Fruit fly (Drosophila melanogaster) whole organism, prepupa: Measurements from ENCODE around the gene CG11374.

ENCODE experiments used
- Blimp-1 ChIP-seq: fragments of 200-800 bp; sonication (Bioruptor generic); optimal IDR thresholded peaks from 3 replicates; lab custom pipeline; 2017; ENCODE audit warnings: missing biosample characterization, missing genetic modification characterization, mild to moderate bottlenecking, moderate library complexity, missing genetic modification reagents
- CG10631 ChIP-seq: fragments of 200-800 bp; sonication (Bioruptor generic); optimal IDR thresholded peaks from 2 replicates; lab custom pipeline; 2016; ENCODE audit warnings: missing biosample characterization, missing genetic modification characterization
- CG11294 ChIP-seq: fragments of 200-800 bp; sonication (Bioruptor generic); IDR thresholded peaks from 2 replicates; pipeline ENCODE4 v1.3.6; 2022; ENCODE audit warnings: missing biosample characterization, missing genetic modification characterization
- CG11762 ChIP-seq: fragments of 200-800 bp; sonication (Bioruptor generic); optimal IDR thresholded peaks from 3 replicates; lab custom pipeline; 2016; ENCODE audit warnings: missing biosample characterization, missing genetic modification characterization; ENCODE audit not compliant: insufficient read depth
- CG11902 ChIP-seq: fragments of 200-800 bp; sonication (Bioruptor generic); optimal IDR thresholded peaks from 3 replicates; lab custom pipeline; 2016; ENCODE audit warnings: missing biosample characterization, missing genetic modification characterization
- CG15336 ChIP-seq: fragments of 200-800 bp; sonication (Bioruptor generic); IDR thresholded peaks from 2 replicates; pipeline ENCODE4 v1.3.6; 2022; ENCODE audit warnings: missing biosample characterization, missing genetic modification characterization
- CG1621 ChIP-seq: fragments of 200-800 bp; sonication (Bioruptor generic); optimal IDR thresholded peaks from 3 replicates; lab custom pipeline; 2018; ENCODE audit warnings: missing biosample characterization, mild to moderate bottlenecking, missing genetic modification characterization
- CG16779 ChIP-seq: fragments of 200-800 bp; sonication (Bioruptor generic); optimal IDR thresholded peaks from 3 replicates; lab custom pipeline; 2017; ENCODE audit warnings: missing biosample characterization, mild to moderate bottlenecking, missing genetic modification characterization
- CG3032 ChIP-seq: fragments of 200-800 bp; optimal IDR thresholded peaks from 2 replicates; lab custom pipeline; 2019; ENCODE audit warnings: missing biosample characterization, mild to moderate bottlenecking, missing genetic modification characterization, moderate library complexity
- CG31627 ChIP-seq: fragments of 200-800 bp; sonication (Bioruptor generic); optimal IDR thresholded peaks from 3 replicates; lab custom pipeline; 2016; ENCODE audit warnings: missing biosample characterization, missing genetic modification characterization
- CG32006 ChIP-seq: fragments of 200-800 bp; sonication (Bioruptor generic); optimal IDR thresholded peaks from 3 replicates; lab custom pipeline; 2017; ENCODE audit warnings: missing biosample characterization, mild to moderate bottlenecking, missing genetic modification characterization
- CG34406 ChIP-seq: fragments of 200-800 bp; sonication (Bioruptor generic); optimal IDR thresholded peaks from 3 replicates; lab custom pipeline; 2016; ENCODE audit warnings: missing biosample characterization, missing genetic modification characterization
- CG3919 ChIP-seq: fragments of 200-800 bp; sonication (Bioruptor generic); optimal IDR thresholded peaks from 3 replicates; lab custom pipeline; 2016; ENCODE audit warnings: missing biosample characterization, missing genetic modification characterization
- CG4318 ChIP-seq: fragments of 200-800 bp; sonication (Bioruptor generic); optimal IDR thresholded peaks from 3 replicates; lab custom pipeline; 2017; ENCODE audit warnings: missing biosample characterization, mild to moderate bottlenecking, missing genetic modification characterization
- CG6163 ChIP-seq: fragments of 200-800 bp; sonication (Bioruptor generic); IDR thresholded peaks from 3 replicates; pipeline ENCODE4 v1.3.6; 2022; ENCODE audit warnings: missing biosample characterization, missing genetic modification characterization
- CG6276 ChIP-seq: fragments of 200-800 bp; sonication (Bioruptor generic); optimal IDR thresholded peaks from 2 replicates; lab custom pipeline; 2017; ENCODE audit warnings: missing biosample characterization, mild to moderate bottlenecking, missing genetic modification characterization
- CG6792 ChIP-seq: fragments of 200-800 bp; sonication (Bioruptor generic); optimal IDR thresholded peaks from 3 replicates; lab custom pipeline; 2016; ENCODE audit warnings: missing biosample characterization, missing genetic modification characterization
- CG6854 ChIP-seq: fragments of 200-800 bp; sonication (Bioruptor generic); optimal IDR thresholded peaks from 2 replicates; lab custom pipeline; 2017; ENCODE audit warnings: missing biosample characterization, mild to moderate bottlenecking, missing genetic modification characterization
- CG7368 ChIP-seq: fragments of 200-800 bp; sonication (Bioruptor generic); optimal IDR thresholded peaks from 3 replicates; lab custom pipeline; 2016; ENCODE audit warnings: missing biosample characterization, missing genetic modification characterization
- CG8119 ChIP-seq: fragments of 200-800 bp; sonication (Bioruptor generic); IDR thresholded peaks from 3 replicates; pipeline ENCODE4 v1.3.6; 2022; ENCODE audit warnings: missing biosample characterization, missing genetic modification characterization
- CG8319 ChIP-seq: fragments of 200-800 bp; sonication (Bioruptor generic); optimal IDR thresholded peaks from 3 replicates; lab custom pipeline; 2016; ENCODE audit warnings: missing biosample characterization, missing genetic modification characterization
- CG8632 ChIP-seq: fragments of 200-800 bp; sonication (Bioruptor generic); optimal IDR thresholded peaks from 3 replicates; lab custom pipeline; 2016; ENCODE audit warnings: missing biosample characterization, missing genetic modification characterization
- CG9139 ChIP-seq: fragments of 200-800 bp; sonication (Bioruptor generic); optimal IDR thresholded peaks from 3 replicates; lab custom pipeline; 2017; ENCODE audit warnings: missing biosample characterization, mild to moderate bottlenecking, missing genetic modification characterization
- Eip93F ChIP-seq: fragments of 200-800 bp; sonication (Bioruptor generic); optimal IDR thresholded peaks from 2 replicates; lab custom pipeline; 2016; ENCODE audit warnings: missing biosample characterization, mild to moderate bottlenecking, missing genetic modification characterization
- Ets21C ChIP-seq: fragments of 200-800 bp; sonication (Bioruptor generic); optimal IDR thresholded peaks from 3 replicates; lab custom pipeline; 2016; ENCODE audit warnings: missing biosample characterization, missing genetic modification characterization
- Gug ChIP-seq: fragments of 200-800 bp; sonication (Bioruptor generic); IDR thresholded peaks from 2 replicates; pipeline ENCODE4 v1.3.6; 2022; ENCODE audit warnings: missing biosample characterization, missing genetic modification characterization
- Hr39 ChIP-seq: fragments of 200-800 bp; sonication (Bioruptor generic); optimal IDR thresholded peaks from 2 replicates; lab custom pipeline; 2016; ENCODE audit warnings: missing biosample characterization, missing genetic modification characterization
- Hr4 ChIP-seq: fragments of 200-800 bp; sonication (Bioruptor generic); optimal IDR thresholded peaks from 3 replicates; lab custom pipeline; 2016; ENCODE audit warnings: missing biosample characterization, missing genetic modification characterization
- Lpt ChIP-seq: fragments of 200-800 bp; sonication (Bioruptor generic); optimal IDR thresholded peaks from 3 replicates; lab custom pipeline; 2016; ENCODE audit warnings: missing biosample characterization, missing genetic modification characterization
- Met ChIP-seq: fragments of 200-800 bp; sonication (Bioruptor generic); optimal IDR thresholded peaks from 3 replicates; lab custom pipeline; 2016; ENCODE audit warnings: missing biosample characterization, missing genetic modification characterization
- acj6 ChIP-seq: fragments of 200-800 bp; sonication (Bioruptor generic); optimal IDR thresholded peaks from 3 replicates; lab custom pipeline; 2016; ENCODE audit warnings: missing biosample characterization, missing genetic modification characterization
- dsx ChIP-seq: fragments of 200-800 bp; optimal IDR thresholded peaks from 3 replicates; lab custom pipeline; 2019; ENCODE audit warnings: missing biosample characterization, mild to moderate bottlenecking, missing genetic modification characterization, moderate library complexity; ENCODE audit not compliant: poor library complexity, severe bottlenecking
- esn ChIP-seq: fragments of 200-800 bp; sonication (Bioruptor generic); optimal IDR thresholded peaks from 2 replicates; lab custom pipeline; 2016; ENCODE audit warnings: missing biosample characterization, mild to moderate bottlenecking, missing genetic modification characterization, moderate library complexity
- fd85E ChIP-seq: fragments of 200-800 bp; sonication (Bioruptor generic); optimal IDR thresholded peaks from 3 replicates; lab custom pipeline; 2016; ENCODE audit warnings: missing biosample characterization, missing genetic modification characterization
- fkh ChIP-seq: fragments of 200-800 bp; sonication (Bioruptor generic); optimal IDR thresholded peaks from 3 replicates; lab custom pipeline; 2017; ENCODE audit warnings: missing biosample characterization, mild to moderate bottlenecking, missing genetic modification characterization, moderate library complexity
- lz ChIP-seq: fragments of 200-800 bp; sonication (Bioruptor generic); optimal IDR thresholded peaks from 3 replicates; lab custom pipeline; 2016; ENCODE audit warnings: missing biosample characterization, missing genetic modification characterization
- net ChIP-seq: fragments of 200-800 bp; sonication (Bioruptor generic); optimal IDR thresholded peaks from 3 replicates; lab custom pipeline; 2016; ENCODE audit warnings: missing biosample characterization, missing genetic modification characterization
- salr ChIP-seq, 2 experiments: fragments of 200-800 bp; sonication (Bioruptor generic); optimal IDR thresholded peaks; 3 replicates each; lab custom pipeline; 2016 to 2018; ENCODE audit warnings: missing biosample characterization in 2 of 2, missing genetic modification characterization in 2 of 2, mild to moderate bottlenecking in 1 of 2
- spab ChIP-seq: fragments of 200-800 bp; sonication (Bioruptor generic); optimal IDR thresholded peaks from 2 replicates; lab custom pipeline; 2017; ENCODE audit warnings: missing biosample characterization, mild to moderate bottlenecking, missing genetic modification characterization, missing genetic modification reagents
- ss ChIP-seq, 2 experiments: fragments of 200-800 bp; sonication (Bioruptor generic); optimal IDR thresholded peaks; 2 replicates in 1 of 2; 3 replicates in 1 of 2; lab custom pipeline; 2017 to 2018; ENCODE audit warnings: mild to moderate bottlenecking in 2 of 2, missing biosample characterization in 2 of 2, missing genetic modification characterization in 2 of 2, moderate library complexity in 1 of 2
- topi ChIP-seq: fragments of 200-800 bp; sonication (Bioruptor generic); optimal IDR thresholded peaks from 3 replicates; lab custom pipeline; 2016; ENCODE audit warnings: missing biosample characterization, missing genetic modification characterization

The CG11374 gene

DNA sequence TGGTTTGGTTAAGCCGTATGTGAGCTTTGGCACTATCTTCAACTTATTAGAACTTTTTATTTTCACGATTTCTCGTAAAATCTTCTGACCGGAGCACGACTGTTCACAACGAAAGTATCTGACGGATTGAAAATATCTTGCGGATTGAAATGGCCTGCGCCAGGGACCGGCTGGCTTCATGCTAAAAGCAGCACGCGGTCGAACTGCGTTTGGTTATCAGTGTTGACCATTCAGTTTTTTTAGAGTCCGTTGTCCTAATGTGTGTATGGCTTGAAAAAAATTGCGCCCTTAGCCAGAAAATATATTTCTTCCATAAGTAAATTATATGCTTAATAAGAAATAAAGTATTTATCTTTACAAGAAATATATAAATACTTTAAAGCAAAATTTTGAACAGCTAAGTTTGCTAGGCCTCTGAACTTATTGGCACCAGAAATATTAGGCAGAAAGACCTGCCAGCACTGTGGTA is 11.1 kb downstream of the CG11374 start, which contains the start of gene net (continued):
- TF ChIP-seq spab (peak; percentile 51), CG4318 (peak; percentile 34), CG8119 (GFP tag; lab: Robert Waterston, UW) (peak; percentile 60; the same call in 2 of the 3 replicates), CG6792 (peak; percentile 36), CG9139 (GFP tag; lab: Kevin White, UChicago) (peak; percentile 57), CG3919 (GFP tag; lab: Kevin White, UChicago) (peak; percentile 48), CG8632 (GFP tag; lab: Kevin White, UChicago) (peak; percentile 47), salr (GFP tag; optimal IDR thresholded peaks at IDR 0.05; lab: Kevin White, UChicago) (peak in 1 of 2 experiments; percentile 15), CG11902 (GFP tag; lab: Kevin White, UChicago) (no peak), CG10631 (GFP tag; lab: Kevin White, UChicago) (peak; percentile 46), CG34406 (GFP tag; lab: Kevin White, UChicago) (peak; percentile 48), fd85E (no peak), CG16779 (tag; lab: Kevin White, UChicago) (peak; percentile 64), Met (GFP tag; lab: Kevin White, UChicago) (peak; percentile 56), CG15336 (GFP tag; lab: Robert Waterston, UW) (peak; percentile 62), Hr4 (GFP tag; lab: Kevin White, UChicago) (peak; percentile 52), Gug (GFP tag; lab: Robert Waterston, UW) (no peak), topi (GFP tag; lab: Kevin White, UChicago) (peak; percentile 8), ss (GFP tag; optimal IDR thresholded peaks at IDR 0.05; lab: Kevin White, UChicago) (peak; percentile 52 to 75), net (GFP tag; lab: Kevin White, UChicago) (peak; percentile 86), Lpt (peak; percentile 22), CG3032 (tag; lab: Kevin White, UChicago) (peak; percentile 72), Hr39 (GFP tag; lab: Kevin White, UChicago) (no peak), CG32006 (GFP tag; lab: Kevin White, UChicago) (no peak), CG11294 (GFP tag; lab: Robert Waterston, UW) (no peak), dsx (peak; percentile 65), fkh (peak; percentile 34), CG6276 (GFP tag; lab: Kevin White, UChicago) (peak; percentile 72), CG7368 (GFP tag; lab: Kevin White, UChicago) (no peak), CG6163 (no peak), acj6 (GFP tag; lab: Kevin White, UChicago) (peak; percentile 44), lz (peak; percentile 10), CG1621 (tag; lab: Kevin White, UChicago) (peak; percentile 31), CG31627 (GFP tag; lab: Kevin White, UChicago) (no peak), Eip93F (peak; percentile 53), Ets21C (no peak), CG8319 (no peak)

DNA sequence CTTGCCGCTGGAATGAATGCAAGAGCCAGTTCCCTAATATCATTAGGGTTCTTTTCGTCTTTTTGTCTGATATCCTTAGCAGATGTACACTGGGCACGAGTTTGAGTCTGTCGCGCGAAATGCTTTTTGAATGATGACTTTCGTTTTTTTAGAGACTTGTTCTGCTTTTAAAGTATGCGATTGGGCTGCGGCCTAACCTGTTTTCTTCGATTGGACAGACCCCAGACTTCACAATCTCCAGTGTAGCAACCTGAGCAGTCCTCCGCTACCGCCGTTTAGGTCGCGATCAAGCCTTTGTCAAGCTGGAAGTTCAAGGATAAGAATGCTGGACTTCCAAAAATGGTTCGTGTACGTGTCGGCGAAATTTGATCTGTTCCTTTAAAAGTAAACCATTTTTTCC is 12.4 kb downstream of the CG11374 start:
- TF ChIP-seq lz = no peak
- peak; percentile 81 for TF ChIP-seq Blimp-1 (GFP tag; lab: Kevin White, UChicago)
- TF ChIP-seq topi (GFP tag; lab: Kevin White, UChicago) = no peak
- TF ChIP-seq Gug (GFP tag; lab: Robert Waterston, UW) = no peak
- TF ChIP-seq esn = peak; percentile 1
- no peak for TF ChIP-seq Ets21C
- TF ChIP-seq Lpt = no peak
- no peak for TF ChIP-seq CG34406 (GFP tag; lab: Kevin White, UChicago)
- TF ChIP-seq CG6854 (GFP tag; lab: Kevin White, UChicago) = peak; percentile 8
- no peak for TF ChIP-seq CG3032 (tag; lab: Kevin White, UChicago)
- TF ChIP-seq CG32006 (GFP tag; lab: Kevin White, UChicago) = no peak
- TF ChIP-seq CG11762 (GFP tag; lab: Kevin White, UChicago) = no peak
